Fruit fly (Drosophila melanogaster): ENCODE results near the gene mrn.

The mrn gene

dm6 chr3L:15590803-15591597, 10.7 kb upstream of the mrn start (continued):
- TF ChIP-seq CG14860 (GFP tag; IDR thresholded peaks at IDR 0.05; ENCODE audit: partially characterized antibody), result no peak
- TF ChIP-seq Mad (GFP tag; optimal IDR thresholded peaks at IDR 0.05), result no peak
- TF ChIP-seq CG11560 (tag; IDR thresholded peaks at IDR 0.05), result no peak
- no peak; the same call in 1 of the 2 replicates for TF ChIP-seq Drgx (GFP tag; IDR thresholded peaks at IDR 0.05)
- peak; percentile 70; the same call in 2 of the 4 replicates for TF ChIP-seq chinmo (GFP tag; IDR thresholded peaks at IDR 0.05; ENCODE audit: partially characterized antibody)
- TF ChIP-seq pan (optimal IDR thresholded peaks at IDR 0.05), result no peak
- TF ChIP-seq pan (GFP tag; optimal IDR thresholded peaks at IDR 0.05 in 1 of 2, IDR thresholded peaks at IDR 0.05 in 1 of 2), result no peak
- TF ChIP-seq Nf-YB (GFP tag; optimal IDR thresholded peaks at IDR 0.05), result no peak
- peak; percentile 30 for TF ChIP-seq Sox100B (GFP tag; optimal IDR thresholded peaks at IDR 0.05)
- TF ChIP-seq NfI (GFP tag; optimal IDR thresholded peaks at IDR 0.05), result no peak
- TF ChIP-seq sens-2 (GFP tag; IDR thresholded peaks at IDR 0.05), result 0 out of 2 replicates have a peak, but pooled peaks have one; percentile 15
- peak; percentile 11 for TF ChIP-seq Nf-YC (tag; optimal IDR thresholded peaks at IDR 0.05)
- no peak for TF ChIP-seq eve (GFP tag; optimal IDR thresholded peaks at IDR 0.05)
- TF ChIP-seq CG11723 (GFP tag; optimal IDR thresholded peaks at IDR 0.05), result no peak
- peak; percentile 40 for TF ChIP-seq Dek (tag; optimal IDR thresholded peaks at IDR 0.05)
- TF ChIP-seq gfzf (GFP tag; optimal IDR thresholded peaks at IDR 0.05), result no peak
- peak; percentile 4 for TF ChIP-seq CG10543 (GFP tag; optimal IDR thresholded peaks at IDR 0.05)
- no peak for TF ChIP-seq ewg (GFP tag; optimal IDR thresholded peaks at IDR 0.05)
- TF ChIP-seq CG18619 (GFP tag; optimal IDR thresholded peaks at IDR 0.05), result peak; percentile 1
- no peak for TF ChIP-seq CG12236 (GFP tag; optimal IDR thresholded peaks at IDR 0.05)
- TF ChIP-seq zf30C (GFP tag; optimal IDR thresholded peaks at IDR 0.05), result no peak
- peak; percentile 9 for TF ChIP-seq CG31365 (tag; optimal IDR thresholded peaks at IDR 0.05)
- no peak for TF ChIP-seq CG30431 (GFP tag; optimal IDR thresholded peaks at IDR 0.05)
- TF ChIP-seq twi (tag; optimal IDR thresholded peaks at IDR 0.05), result no peak
- TF ChIP-seq Hmr (GFP tag; optimal IDR thresholded peaks at IDR 0.05), result peak; percentile 49
- peak; percentile 58 for TF ChIP-seq ATbp (GFP tag; optimal IDR thresholded peaks at IDR 0.05)
- TF ChIP-seq dysf (GFP tag; IDR thresholded peaks at IDR 0.05), result peak; percentile 22; the same call in 1 of the 3 replicates
- TF ChIP-seq ftz-f1 (GFP tag; optimal IDR thresholded peaks at IDR 0.05), result no peak
- TF ChIP-seq cas (GFP tag; IDR thresholded peaks at IDR 0.05), result no peak
- TF ChIP-seq CG12744 (GFP tag; optimal IDR thresholded peaks at IDR 0.05), result peak; percentile 22
- no peak for TF ChIP-seq Hr3 (GFP tag; optimal IDR thresholded peaks at IDR 0.05)
- no peak for TF ChIP-seq hth (optimal IDR thresholded peaks at IDR 0.05)
- TF ChIP-seq cato (GFP tag; optimal IDR thresholded peaks at IDR 0.05; ENCODE audit: borderline replicate concordance), result no peak
- TF ChIP-seq CG31388 (GFP tag; optimal IDR thresholded peaks at IDR 0.05), result no peak
- TF ChIP-seq CG2678 (tag; optimal IDR thresholded peaks at IDR 0.05), result peak; percentile 57
- TF ChIP-seq Ets65A (GFP tag), result no peak
- TF ChIP-seq peb (GFP tag; IDR thresholded peaks at IDR 0.05), result no peak
- TF ChIP-seq tna (GFP tag; IDR thresholded peaks at IDR 0.05; ENCODE audit: partially characterized antibody), result no peak
- TF ChIP-seq slou (GFP tag; optimal IDR thresholded peaks at IDR 0.05), result no peak
- TF ChIP-seq slp2 (GFP tag; optimal IDR thresholded peaks at IDR 0.05), result no peak
- TF ChIP-seq Eip74EF (GFP tag; optimal IDR thresholded peaks at IDR 0.05), result no peak
- no peak for TF ChIP-seq Sin3A (optimal IDR thresholded peaks at IDR 0.05)
- no peak for TF ChIP-seq sna (GFP tag; IDR thresholded peaks at IDR 0.05; ENCODE audit: partially characterized antibody)
- TF ChIP-seq pho (GFP tag; optimal IDR thresholded peaks at IDR 0.05), result no peak
- TF ChIP-seq sisA (GFP tag; IDR thresholded peaks at IDR 0.05), result no peak
- TF ChIP-seq onecut (GFP tag; IDR thresholded peaks at IDR 0.05), result no peak
- TF ChIP-seq CG10979 (tag; optimal IDR thresholded peaks at IDR 0.05), result no peak
- TF ChIP-seq rib (GFP tag; IDR thresholded peaks at IDR 0.05), result no peak
- TF ChIP-seq Atf-2 (GFP tag; optimal IDR thresholded peaks at IDR 0.05), result no peak
- TF ChIP-seq Dp (GFP tag; optimal IDR thresholded peaks at IDR 0.05), result no peak

All from whole organism, embryonic.